Fruit fly (Drosophila melanogaster) whole organism, embryonic: ENCODE measurements around the gene CG34300.
A peak's percentile ranks its signal among the peaks of the same experiment; 100 is the strongest.

Source experiments
- ATbp ChIP-seq: fragments of 200-800 bp; sonication (Bioruptor generic); optimal IDR thresholded peaks from 2 replicates; lab custom pipeline; 2017; ENCODE audit warnings: missing biosample characterization, mild to moderate bottlenecking, missing genetic modification characterization, missing genetic modification reagents
- Aef1 ChIP-seq: fragments of 200-800 bp; sonication (Bioruptor generic); IDR thresholded peaks from 3 replicates; pipeline ENCODE4 v1.3.6; 2022; ENCODE audit warnings: missing biosample characterization, missing genetic modification characterization
- BtbVII ChIP-seq: fragments of 200-800 bp; sonication (Bioruptor generic); optimal IDR thresholded peaks from 3 replicates; lab custom pipeline; 2017; ENCODE audit warnings: missing biosample characterization, mild to moderate bottlenecking, missing genetic modification characterization
- C15 ChIP-seq: fragments of 200-800 bp; sonication (Bioruptor generic); IDR thresholded peaks from 3 replicates; pipeline ENCODE4 v1.3.6; 2022; ENCODE audit warnings: missing biosample characterization, missing genetic modification characterization
- CG12071 ChIP-seq: fragments of 200-800 bp; sonication (Bioruptor generic); optimal IDR thresholded peaks from 3 replicates; lab custom pipeline; 2018; ENCODE audit warnings: missing biosample characterization, mild to moderate bottlenecking, missing genetic modification characterization
- CG13424 ChIP-seq: fragments of 200-800 bp; sonication (Bioruptor generic); optimal IDR thresholded peaks from 2 replicates; lab custom pipeline; 2019; ENCODE audit warnings: missing biosample characterization, mild to moderate bottlenecking, missing genetic modification characterization, moderate library complexity
- CG13624 ChIP-seq: fragments of 200-800 bp; sonication (Bioruptor generic); optimal IDR thresholded peaks from 2 replicates; lab custom pipeline; 2016; ENCODE audit warnings: missing biosample characterization, missing genetic modification characterization
- CG15011 ChIP-seq: fragments of 200-800 bp; sonication (Bioruptor generic); optimal IDR thresholded peaks from 3 replicates; lab custom pipeline; 2018; ENCODE audit warnings: missing biosample characterization, mild to moderate bottlenecking, missing genetic modification characterization
- CG15514 ChIP-seq: fragments of 200-800 bp; sonication (Bioruptor generic); optimal IDR thresholded peaks from 3 replicates; lab custom pipeline; 2017; ENCODE audit warnings: missing biosample characterization, missing genetic modification characterization, mild to moderate bottlenecking, moderate library complexity, missing genetic modification reagents
- CG3838 ChIP-seq: fragments of 200-800 bp; sonication (Bioruptor generic); optimal IDR thresholded peaks from 3 replicates; lab custom pipeline; 2016; ENCODE audit warnings: missing biosample characterization, missing genetic modification characterization
- CG4328 ChIP-seq: fragments of 200-800 bp; sonication (Bioruptor generic); optimal IDR thresholded peaks from 3 replicates; lab custom pipeline; 2017; ENCODE audit warnings: missing biosample characterization, missing genetic modification reagents, missing genetic modification characterization
- CG4424 ChIP-seq: fragments of 200-800 bp; sonication (Bioruptor generic); optimal IDR thresholded peaks from 3 replicates; lab custom pipeline; 2016; ENCODE audit warnings: missing biosample characterization, missing genetic modification characterization
- CG4617 ChIP-seq: fragments of 200-800 bp; sonication (Bioruptor generic); optimal IDR thresholded peaks from 3 replicates; lab custom pipeline; 2016; ENCODE audit warnings: missing biosample characterization, missing genetic modification characterization, borderline replicate concordance
- CG7556 ChIP-seq: fragments of 200-800 bp; sonication (Bioruptor generic); optimal IDR thresholded peaks from 2 replicates; lab custom pipeline; 2017; ENCODE audit warnings: missing biosample characterization, mild to moderate bottlenecking, missing genetic modification characterization
- CG8290 ChIP-seq, 3 experiments: fragments of 200-800 bp; sonication (Bioruptor generic); optimal IDR thresholded peaks; 2 replicates each; lab custom pipeline; 2016 to 2019; ENCODE audit warnings: missing biosample characterization in 3 of 3, missing genetic modification characterization in 3 of 3, mild to moderate bottlenecking in 2 of 3, moderate library complexity in 1 of 3
- Doc2 ChIP-seq: fragments of 200-800 bp; sonication (Bioruptor generic); IDR thresholded peaks from 2 replicates; pipeline ENCODE4 v1.3.6; 2022; ENCODE audit warnings: missing biosample characterization, missing genetic modification characterization
- ERR ChIP-seq: fragments of 200-800 bp; sonication (Bioruptor generic); optimal IDR thresholded peaks from 2 replicates; lab custom pipeline; 2016; ENCODE audit warnings: missing biosample characterization, missing genetic modification characterization
- Gug ChIP-seq: fragments of 200-800 bp; sonication (Bioruptor generic); IDR thresholded peaks from 4 replicates; pipeline ENCODE4 v1.3.6; 2022; ENCODE audit warnings: missing biosample characterization, missing genetic modification characterization
- HLH3B ChIP-seq: fragments of 200-800 bp; sonication (Bioruptor generic); IDR thresholded peaks from 2 replicates; pipeline ENCODE4 v1.3.6; 2022; ENCODE audit warnings: missing biosample characterization, missing genetic modification characterization
- HLH54F ChIP-seq: fragments of 200-800 bp; sonication (Bioruptor generic); optimal IDR thresholded peaks from 3 replicates; lab custom pipeline; 2016; ENCODE audit warnings: missing biosample characterization, missing genetic modification characterization
- HmgD ChIP-seq: fragments of 200-800 bp; sonication (Bioruptor generic); optimal IDR thresholded peaks from 3 replicates; lab custom pipeline; 2016; ENCODE audit warnings: missing biosample characterization, missing genetic modification characterization
- Hr39 ChIP-seq: fragments of >200 bp; optimal IDR thresholded peaks from 2 replicates; lab custom pipeline; 2017
- Hr51 ChIP-seq, 2 experiments: fragments of 200-800 bp; sonication (Bioruptor generic); optimal IDR thresholded peaks; 2 replicates in 1 of 2; 3 replicates in 1 of 2; lab custom pipeline; 2016 to 2018; ENCODE audit warnings: missing biosample characterization in 2 of 2, missing genetic modification characterization in 2 of 2, mild to moderate bottlenecking in 1 of 2, moderate library complexity in 1 of 2
- MBD-R2 ChIP-seq: fragments of 200-800 bp; sonication (Bioruptor generic); IDR thresholded peaks from 2 replicates; pipeline ENCODE4 v1.3.6; 2022; ENCODE audit warnings: missing biosample characterization, missing genetic modification characterization
- NC2α ChIP-seq: fragments of 200-800 bp; sonication (Bioruptor generic); optimal IDR thresholded peaks from 2 replicates; lab custom pipeline; 2016; ENCODE audit warnings: missing biosample characterization, missing genetic modification characterization
- NC2β ChIP-seq: fragments of 200-800 bp; sonication (Bioruptor generic); optimal IDR thresholded peaks from 2 replicates; lab custom pipeline; 2016; ENCODE audit warnings: missing biosample characterization, missing genetic modification characterization
- Rfx ChIP-seq: fragments of 200-800 bp; sonication (Bioruptor generic); IDR thresholded peaks from 2 replicates; pipeline ENCODE4 v1.3.6; 2022; ENCODE audit warnings: missing biosample characterization, missing genetic modification characterization
- Rx ChIP-seq: fragments of 200-800 bp; sonication (Bioruptor generic); IDR thresholded peaks from 2 replicates; pipeline ENCODE4 v1.3.6; 2022; ENCODE audit warnings: missing biosample characterization, missing genetic modification characterization
- Ssrp ChIP-seq: fragments of 200-800 bp; sonication (Bioruptor generic); optimal IDR thresholded peaks from 2 replicates; lab custom pipeline; 2018; ENCODE audit warnings: missing biosample characterization, mild to moderate bottlenecking, missing genetic modification characterization, moderate library complexity
- Tbp ChIP-seq: fragments of >200 bp; optimal IDR thresholded peaks from 2 replicates; lab custom pipeline; 2018; ENCODE audit warnings: missing biosample characterization, missing genetic modification characterization
- abd-A ChIP-seq: fragments of 200-800 bp; sonication (Bioruptor generic); optimal IDR thresholded peaks from 3 replicates; lab custom pipeline; 2019; ENCODE audit warnings: missing biosample characterization, mild to moderate bottlenecking, missing genetic modification characterization, moderate library complexity
- ac ChIP-seq: fragments of 200-800 bp; sonication (Bioruptor generic); optimal IDR thresholded peaks from 3 replicates; lab custom pipeline; 2017; ENCODE audit warnings: missing biosample characterization, mild to moderate bottlenecking, missing genetic modification characterization
- bbx ChIP-seq: fragments of 200-800 bp; sonication (Bioruptor generic); IDR thresholded peaks from 2 replicates; pipeline ENCODE4 v1.3.6; 2022; ENCODE audit warnings: missing biosample characterization, missing genetic modification characterization; ENCODE audit not compliant: partially characterized antibody
- chinmo ChIP-seq: fragments of 200-800 bp; sonication (Bioruptor generic); IDR thresholded peaks from 4 replicates; pipeline ENCODE4 v1.3.6; 2022; ENCODE audit warnings: missing biosample characterization, missing genetic modification characterization; ENCODE audit not compliant: partially characterized antibody
- gsb ChIP-seq: fragments of 200-800 bp; sonication (Bioruptor generic); IDR thresholded peaks from 2 replicates; pipeline ENCODE4 v1.3.6; 2022; ENCODE audit warnings: missing biosample characterization, missing genetic modification characterization
- insv ChIP-seq, 2 experiments: fragments of 200-800 bp; sonication (Bioruptor generic); optimal IDR thresholded peaks; 3 replicates each; lab custom pipeline; 2016 to 2018; ENCODE audit warnings: missing biosample characterization in 2 of 2, missing genetic modification characterization in 2 of 2
- kah ChIP-seq: fragments of 200-800 bp; sonication (Bioruptor generic); optimal IDR thresholded peaks from 2 replicates; lab custom pipeline; 2018; ENCODE audit warnings: missing biosample characterization, mild to moderate bottlenecking, missing genetic modification characterization
- mam ChIP-seq: fragments of 200-800 bp; sonication (Bioruptor generic); optimal IDR thresholded peaks from 3 replicates; lab custom pipeline; 2016; ENCODE audit warnings: missing biosample characterization, missing genetic modification characterization
- phol ChIP-seq: fragments of 200-800 bp; sonication (Bioruptor generic); optimal IDR thresholded peaks from 3 replicates; lab custom pipeline; 2018; ENCODE audit warnings: missing biosample characterization, mild to moderate bottlenecking, missing genetic modification characterization, moderate library complexity
- prd ChIP-seq, 3 experiments: fragments of >200 bp in 2 of 3; fragments of 200-800 bp in 1 of 3; sonication (Bioruptor generic) in 1 of 3; optimal IDR thresholded peaks in 2 of 3; IDR thresholded peaks in 1 of 3; 2 replicates in 2 of 3; 3 replicates in 1 of 3; pipeline versions ENCODE4 v1.3.6 to Lab custom; 2017 to 2022; ENCODE audit warnings: missing biosample characterization in 1 of 3, missing genetic modification characterization in 1 of 3
- schlank ChIP-seq: fragments of 200-800 bp; sonication (Bioruptor generic); optimal IDR thresholded peaks from 2 replicates; lab custom pipeline; 2018; ENCODE audit warnings: missing biosample characterization, mild to moderate bottlenecking, missing genetic modification characterization
- sd ChIP-seq: fragments of 200-800 bp; sonication (Bioruptor generic); optimal IDR thresholded peaks from 3 replicates; lab custom pipeline; 2018; ENCODE audit warnings: missing biosample characterization, mild to moderate bottlenecking, missing genetic modification characterization, moderate library complexity
- slp2 ChIP-seq: fragments of 200-800 bp; sonication (Bioruptor generic); optimal IDR thresholded peaks from 2 replicates; lab custom pipeline; 2016; ENCODE audit warnings: missing biosample characterization, missing genetic modification characterization
- so ChIP-seq: fragments of 200-800 bp; sonication (Bioruptor generic); IDR thresholded peaks from 3 replicates; pipeline ENCODE4 v1.3.6; 2022; ENCODE audit warnings: missing biosample characterization, missing genetic modification characterization
- sqz ChIP-seq: fragments of 200-800 bp; sonication (Bioruptor generic); optimal IDR thresholded peaks from 3 replicates; lab custom pipeline; 2018; ENCODE audit warnings: missing biosample characterization, mild to moderate bottlenecking, missing genetic modification characterization
- ssp ChIP-seq: fragments of 200-800 bp; sonication (Bioruptor generic); IDR thresholded peaks from 2 replicates; pipeline ENCODE4 v1.3.6; 2022; ENCODE audit warnings: missing biosample characterization, missing genetic modification characterization
- sug ChIP-seq: fragments of 200-800 bp; optimal IDR thresholded peaks from 2 replicates; lab custom pipeline; 2019; ENCODE audit warnings: missing biosample characterization, mild to moderate bottlenecking, missing genetic modification characterization, moderate library complexity
- toy ChIP-seq: fragments of 200-800 bp; sonication (Bioruptor generic); IDR thresholded peaks from 2 replicates; pipeline ENCODE4 v1.3.6; 2022; ENCODE audit warnings: missing biosample characterization, missing genetic modification characterization
- vvl ChIP-seq: fragments of 200-800 bp; sonication (Bioruptor generic); IDR thresholded peaks from 2 replicates; pipeline ENCODE4 v1.3.6; 2022; ENCODE audit warnings: missing biosample characterization, missing genetic modification characterization
- zf30C ChIP-seq: fragments of 200-800 bp; sonication (Bioruptor generic); optimal IDR thresholded peaks from 3 replicates; lab custom pipeline; 2018; ENCODE audit warnings: missing biosample characterization, mild to moderate bottlenecking, missing genetic modification characterization

Gene CG34300

DNA sequence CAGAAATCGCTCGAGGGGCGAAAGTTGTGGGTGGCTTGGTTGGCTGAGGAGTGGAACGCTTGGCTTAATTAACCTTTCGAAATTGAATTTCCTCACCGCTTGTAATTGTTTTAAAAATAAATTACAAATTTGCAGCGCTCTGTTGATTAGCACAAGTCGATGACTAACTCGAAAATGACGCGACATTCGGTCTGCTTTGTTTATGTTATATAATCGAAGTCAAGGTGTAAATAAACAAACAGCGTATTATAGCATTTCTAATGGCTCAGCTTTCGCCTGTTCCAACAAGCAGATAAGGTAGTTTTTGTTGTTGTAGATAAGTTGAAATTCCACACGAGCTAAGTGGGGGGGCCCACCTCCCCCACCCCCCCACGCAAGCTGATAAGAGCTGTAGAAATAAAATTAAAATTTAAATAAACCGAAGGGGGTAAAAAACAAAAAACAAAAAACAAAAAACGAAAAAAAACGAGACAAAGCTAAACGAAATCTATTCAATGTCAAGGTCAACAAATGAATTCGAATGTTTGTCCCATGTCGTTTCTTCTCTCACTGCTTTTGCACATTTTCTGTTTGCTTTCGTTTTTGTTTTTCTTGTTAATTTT is 1.5 kb upstream of the CG34300 start (continued):
- TF ChIP-seq C15 (GFP tag; lab: Robert Waterston, UW) (no peak), HLH54F (GFP tag; lab: Kevin White, UChicago) (no peak), vvl (peak; percentile 75), Ssrp (tag; lab: Kevin White, UChicago) (no peak), ssp (GFP tag; lab: Robert Waterston, UW) (no peak), sqz (GFP tag; lab: Kevin White, UChicago) (peak; percentile 29), so (GFP tag; lab: Robert Waterston, UW) (0 out of 3 replicates have a peak, but pooled peaks have one; percentile 17), abd-A (no peak), ac (GFP tag; lab: Kevin White, UChicago) (no peak), Doc2 (GFP tag; lab: Robert Waterston, UW) (no peak), CG4328 (no peak), CG4424 (GFP tag; lab: Kevin White, UChicago) (no peak), Gug (GFP tag; lab: Robert Waterston, UW) (no peak), HmgD (GFP tag; lab: Kevin White, UChicago) (no peak), ATbp (peak; percentile 10), NC2β (no peak), CG13624 (GFP tag; lab: Kevin White, UChicago) (no peak), CG4617 (GFP tag; lab: Kevin White, UChicago) (no peak), insv (GFP tag; optimal IDR thresholded peaks at IDR 0.05; lab: Kevin White, UChicago) (no peak), bbx (GFP tag; lab: Robert Waterston, UW) (no peak), Aef1 (GFP tag; lab: Robert Waterston, UW) (no peak), HLH3B (no peak), phol (tag; lab: Kevin White, UChicago) (no peak), CG15011 (GFP tag; lab: Kevin White, UChicago) (no peak), mam (GFP tag; lab: Kevin White, UChicago) (no peak), BtbVII (GFP tag; lab: Kevin White, UChicago) (no peak), CG15514 (GFP tag; lab: Kevin White, UChicago) (peak; percentile 18), schlank (tag; lab: Kevin White, UChicago) (no peak), toy (GFP tag; lab: Robert Waterston, UW) (no peak), zf30C (no peak), ERR (GFP tag; lab: Kevin White, UChicago) (no peak), CG7556 (GFP tag; lab: Kevin White, UChicago) (no peak), chinmo (0 out of 4 replicates have a peak, but pooled peaks have one; percentile 47), slp2 (GFP tag; lab: Kevin White, UChicago) (no peak), CG12071 (GFP tag; lab: Kevin White, UChicago) (no peak), prd (optimal IDR thresholded peaks at IDR 0.05; lab: Kevin White, UChicago) (no peak), prd (GFP tag; IDR thresholded peaks at IDR 0.05; lab: Robert Waterston, UW) (no peak), NC2α (GFP tag; lab: Kevin White, UChicago) (no peak), CG8290 (GFP tag; optimal IDR thresholded peaks at IDR 0.05; lab: Kevin White, UChicago) (no peak), CG8290 (tag; optimal IDR thresholded peaks at IDR 0.05; lab: Kevin White, UChicago) (peak in 1 of 2 experiments; percentile 2), CG13424 (tag; lab: Kevin White, UChicago) (no peak), Rx (GFP tag; lab: Robert Waterston, UW) (no peak), Hr39 (lab: Kevin White, UChicago) (no peak), Hr51 (GFP tag; optimal IDR thresholded peaks at IDR 0.05; lab: Kevin White, UChicago) (no peak), MBD-R2 (no peak), kah (no peak), sd (tag; lab: Kevin White, UChicago) (peak; percentile 94), Rfx (GFP tag; lab: Robert Waterston, UW) (no peak), sug (tag; lab: Kevin White, UChicago) (peak; percentile 98), gsb (no peak), Tbp (GFP tag; lab: Kevin White, UChicago) (no peak), CG3838 (GFP tag; lab: Kevin White, UChicago) (no peak)
